Fruit fly (Drosophila melanogaster) whole organism, pupa: ENCODE results near the gene Inx7.

Source experiments
- CG12605 ChIP-seq: fragments of 200-800 bp; sonication (Bioruptor generic); IDR thresholded peaks from 2 replicates; pipeline ENCODE4 v1.3.6; 2022; ENCODE audit warnings: missing biosample characterization, missing genetic modification characterization
- CG14655 ChIP-seq: fragments of 200-800 bp; sonication (Bioruptor generic); optimal IDR thresholded peaks from 3 replicates; lab custom pipeline; 2017; ENCODE audit warnings: mild to moderate bottlenecking, missing biosample characterization, missing genetic modification reagents, missing genetic modification characterization
- CG15710 ChIP-seq: fragments of 200-800 bp; sonication (Bioruptor generic); optimal IDR thresholded peaks from 2 replicates; lab custom pipeline; 2018; ENCODE audit warnings: missing biosample characterization, mild to moderate bottlenecking, missing genetic modification characterization, moderate library complexity
- CG17806 ChIP-seq: fragments of 200-800 bp; sonication (Bioruptor generic); optimal IDR thresholded peaks from 2 replicates; lab custom pipeline; 2018; ENCODE audit warnings: missing biosample characterization, mild to moderate bottlenecking, missing genetic modification characterization, moderate library complexity
- CG32121 ChIP-seq: fragments of 200-800 bp; sonication (Bioruptor generic); IDR thresholded peaks from 2 replicates; pipeline ENCODE4 v1.3.6; 2022; ENCODE audit warnings: missing biosample characterization, missing genetic modification characterization
- CG4496 ChIP-seq: fragments of 200-800 bp; sonication (Bioruptor generic); IDR thresholded peaks from 3 replicates; pipeline ENCODE4 v1.3.6; 2022; ENCODE audit warnings: missing biosample characterization, missing genetic modification characterization
- D1 ChIP-seq: fragments of 200-800 bp; sonication (Bioruptor generic); optimal IDR thresholded peaks from 2 replicates; lab custom pipeline; 2018; ENCODE audit warnings: missing biosample characterization, mild to moderate bottlenecking, missing genetic modification characterization, moderate library complexity
- Ets98B ChIP-seq: fragments of 200-800 bp; sonication (Bioruptor generic); IDR thresholded peaks from 2 replicates; pipeline ENCODE4 v1.3.6; 2022; ENCODE audit warnings: missing biosample characterization, missing genetic modification characterization
- Pif1A ChIP-seq: fragments of 200-800 bp; sonication (Bioruptor generic); optimal IDR thresholded peaks from 3 replicates; lab custom pipeline; 2016; ENCODE audit warnings: missing biosample characterization, missing genetic modification characterization
- Pif1B ChIP-seq: fragments of 200-800 bp; sonication (Bioruptor generic); optimal IDR thresholded peaks from 3 replicates; lab custom pipeline; 2016; ENCODE audit warnings: missing biosample characterization, missing genetic modification characterization
- fd96Ca ChIP-seq: fragments of 200-800 bp; sonication (Bioruptor generic); IDR thresholded peaks from 3 replicates; pipeline ENCODE4 v1.3.6; 2022; ENCODE audit warnings: missing biosample characterization, missing genetic modification characterization

DNA sequence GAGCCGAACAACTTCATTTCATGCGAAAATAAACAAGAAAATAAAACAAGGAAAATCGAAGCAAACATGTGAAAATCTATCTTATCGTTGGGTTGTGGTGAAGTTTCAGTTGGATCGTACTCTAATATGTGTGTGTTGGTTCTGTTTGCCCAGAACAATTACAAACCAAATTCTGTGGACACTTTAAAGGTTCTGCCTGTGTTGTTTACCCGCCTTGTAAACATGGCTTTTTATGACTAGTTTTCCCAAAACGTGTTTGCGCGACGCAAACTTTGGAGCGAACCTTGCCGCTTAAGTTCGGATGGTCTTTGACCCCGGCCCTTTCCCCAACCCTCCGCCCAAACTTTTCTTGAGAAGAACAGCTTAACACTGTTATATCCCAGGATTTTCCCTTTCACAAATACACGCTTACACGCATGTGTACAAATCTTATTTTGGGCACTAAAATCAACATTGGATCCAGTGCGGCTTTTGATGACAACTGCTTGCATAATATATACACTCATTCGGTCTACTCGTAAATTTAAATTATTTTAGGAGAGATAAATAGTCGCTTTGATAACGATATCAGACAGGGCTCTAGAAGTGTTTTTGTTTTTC, 10.8 kb upstream of the Inx7 start:
- TF ChIP-seq Pif1B (GFP tag; lab: Kevin White, UChicago) (no peak), fd96Ca (GFP tag; lab: Robert Waterston, UW) (no peak), Pif1A (no peak), CG32121 (GFP tag; lab: Robert Waterston, UW) (no peak), CG12605 (no peak), CG15710 (tag; lab: Kevin White, UChicago) (no peak), Ets98B (GFP tag; lab: Robert Waterston, UW) (no peak), D1 (tag; lab: Kevin White, UChicago) (no peak), CG14655 (GFP tag; lab: Kevin White, UChicago) (no peak), CG17806 (tag; lab: Kevin White, UChicago) (no peak), CG4496 (GFP tag; lab: Robert Waterston, UW) (no peak)
